Worm (Caenorhabditis elegans) whole organism, L3 larva: ENCODE measurements around the gene Y14H12A.1.

Experiments used
- ama-1 ChIP-seq: fragments of 150-350 bp; optimal IDR thresholded peaks from 2 replicates; lab custom pipeline; 2018
- ceh-82 ChIP-seq: fragments of 150-350 bp; optimal IDR thresholded peaks from 2 replicates; lab custom pipeline; 2014; ENCODE audit warnings: missing biosample characterization, missing genetic modification characterization
- fkh-10 ChIP-seq: sonication (generic microtip); optimal IDR thresholded peaks from 2 replicates; lab custom pipeline; 2017; ENCODE audit warnings: missing biosample characterization, missing genetic modification reagents, missing genetic modification characterization
- fkh-2 ChIP-seq: fragments of 150-350 bp; optimal IDR thresholded peaks from 2 replicates; lab custom pipeline; 2014; ENCODE audit warnings: missing biosample characterization, missing genetic modification reagents, missing genetic modification characterization
- mml-1 ChIP-seq: fragments of 150-350 bp; sonication (generic microtip); optimal IDR thresholded peaks from 3 replicates; lab custom pipeline; 2014; ENCODE audit warnings: missing biosample characterization, missing genetic modification characterization
- skn-1 ChIP-seq: fragments of 150-350 bp; optimal IDR thresholded peaks from 2 replicates; lab custom pipeline; 2014; ENCODE audit warnings: missing biosample characterization, missing genetic modification characterization
- snpc-4 ChIP-seq: fragments of 150-350 bp; optimal IDR thresholded peaks from 2 replicates; lab custom pipeline; 2014; ENCODE audit warnings: missing biosample characterization, missing genetic modification characterization

ce11 chrII:3950077-3950476 lies 42.9 kb upstream of the Y14H12A.1 start, which contains the start of gene sea-2:
- TF ChIP-seq fkh-2 (tag; lab: Kevin White, UChicago) (no peak), mml-1 (tag; lab: Kevin White, UChicago) (no peak), ama-1 (lab: Kevin White, UChicago) (no peak), snpc-4 (tag; lab: Kevin White, UChicago) (no peak), fkh-10 (no peak), skn-1 (tag; lab: Kevin White, UChicago) (no peak), ceh-82 (tag; lab: Kevin White, UChicago) (no peak)
